Fruit fly (Drosophila melanogaster) whole organism, embryonic: Measurements from ENCODE around the gene Fibp.
A peak's percentile ranks its signal among the peaks of the same experiment; 100 is the strongest.

Experiments
- ATbp ChIP-seq: fragments of 200-800 bp; sonication (Bioruptor generic); optimal IDR thresholded peaks from 2 replicates; lab custom pipeline; 2017; ENCODE audit warnings: missing biosample characterization, mild to moderate bottlenecking, missing genetic modification characterization, missing genetic modification reagents
- CG10565 ChIP-seq: fragments of 200-800 bp; sonication (Bioruptor generic); optimal IDR thresholded peaks from 3 replicates; lab custom pipeline; 2016; ENCODE audit warnings: missing biosample characterization, mild to moderate bottlenecking, missing genetic modification characterization
- CG10979 ChIP-seq: fragments of 200-800 bp; sonication (Bioruptor generic); optimal IDR thresholded peaks from 2 replicates; lab custom pipeline; 2018; ENCODE audit warnings: missing biosample characterization, mild to moderate bottlenecking, missing genetic modification characterization, moderate library complexity
- CG1233 ChIP-seq: fragments of 200-800 bp; sonication (Bioruptor generic); optimal IDR thresholded peaks from 4 replicates; lab custom pipeline; 2018; ENCODE audit warnings: missing biosample characterization, mild to moderate bottlenecking, missing genetic modification characterization
- CG13296 ChIP-seq: fragments of 200-800 bp; sonication (Bioruptor generic); optimal IDR thresholded peaks from 3 replicates; lab custom pipeline; 2018; ENCODE audit warnings: missing biosample characterization, mild to moderate bottlenecking, missing genetic modification characterization
- CG15514 ChIP-seq: fragments of 200-800 bp; sonication (Bioruptor generic); optimal IDR thresholded peaks from 3 replicates; lab custom pipeline; 2017; ENCODE audit warnings: missing biosample characterization, missing genetic modification characterization, mild to moderate bottlenecking, moderate library complexity, missing genetic modification reagents
- CG16813 ChIP-seq: fragments of 200-800 bp; sonication (Bioruptor generic); IDR thresholded peaks from 3 replicates; pipeline ENCODE4 v1.3.6; 2022; ENCODE audit warnings: missing biosample characterization, missing genetic modification characterization; ENCODE audit not compliant: partially characterized antibody
- CG2129 ChIP-seq: fragments of 200-800 bp; sonication (Bioruptor generic); IDR thresholded peaks from 2 replicates; pipeline ENCODE4 v1.3.6; 2022; ENCODE audit warnings: missing biosample characterization, missing genetic modification characterization; ENCODE audit not compliant: partially characterized antibody
- CG2199 ChIP-seq: fragments of 200-800 bp; sonication (Bioruptor generic); IDR thresholded peaks from 3 replicates; pipeline ENCODE4 v1.3.6; 2022; ENCODE audit warnings: missing biosample characterization, missing genetic modification characterization
- CG31365 ChIP-seq: fragments of 200-800 bp; sonication (Bioruptor generic); optimal IDR thresholded peaks from 2 replicates; lab custom pipeline; 2018; ENCODE audit warnings: missing biosample characterization, mild to moderate bottlenecking, missing genetic modification characterization
- CG32767 ChIP-seq: fragments of 200-800 bp; sonication (Bioruptor generic); IDR thresholded peaks from 2 replicates; pipeline ENCODE4 v1.3.6; 2022; ENCODE audit warnings: missing biosample characterization, missing genetic modification characterization
- CG33213 ChIP-seq: fragments of 200-800 bp; sonication (Bioruptor generic); optimal IDR thresholded peaks from 3 replicates; lab custom pipeline; 2016; ENCODE audit warnings: missing biosample characterization, missing genetic modification characterization
- CG34376 ChIP-seq: fragments of 200-800 bp; sonication (Bioruptor generic); optimal IDR thresholded peaks from 2 replicates; lab custom pipeline; 2018; ENCODE audit warnings: missing biosample characterization, mild to moderate bottlenecking, missing genetic modification characterization
- CG4707 ChIP-seq: fragments of 200-800 bp; sonication (Bioruptor generic); optimal IDR thresholded peaks from 2 replicates; lab custom pipeline; 2018; ENCODE audit warnings: missing biosample characterization, mild to moderate bottlenecking, missing genetic modification characterization, moderate library complexity
- CG6689 ChIP-seq: fragments of 200-800 bp; sonication (Bioruptor generic); IDR thresholded peaks from 2 replicates; pipeline ENCODE4 v1.3.6; 2022; ENCODE audit warnings: missing biosample characterization, missing genetic modification characterization
- CG6854 ChIP-seq: fragments of 200-800 bp; sonication (Bioruptor generic); optimal IDR thresholded peaks from 3 replicates; lab custom pipeline; 2017; ENCODE audit warnings: missing biosample characterization, mild to moderate bottlenecking, missing genetic modification characterization
- CG7963 ChIP-seq: fragments of 200-800 bp; sonication (Bioruptor generic); IDR thresholded peaks from 3 replicates; pipeline ENCODE4 v1.3.6; 2022; ENCODE audit warnings: missing biosample characterization, missing genetic modification characterization; ENCODE audit not compliant: partially characterized antibody
- CG9609 ChIP-seq: fragments of 200-800 bp; sonication (Bioruptor generic); optimal IDR thresholded peaks from 3 replicates; lab custom pipeline; 2016; ENCODE audit warnings: missing biosample characterization, missing genetic modification characterization
- Dll ChIP-seq: fragments of 200-800 bp; sonication (Bioruptor generic); IDR thresholded peaks from 4 replicates; pipeline ENCODE4 v1.3.6; 2022; ENCODE audit warnings: missing biosample characterization, missing genetic modification characterization; ENCODE audit not compliant: partially characterized antibody
- Doc2 ChIP-seq: fragments of 200-800 bp; sonication (Bioruptor generic); IDR thresholded peaks from 2 replicates; pipeline ENCODE4 v1.3.6; 2022; ENCODE audit warnings: missing biosample characterization, missing genetic modification characterization
- E2f1 ChIP-seq: fragments of 200-800 bp; sonication (Bioruptor generic); IDR thresholded peaks from 2 replicates; pipeline ENCODE4 v1.3.6; 2022; ENCODE audit warnings: missing biosample characterization, missing genetic modification characterization
- HLH4C ChIP-seq: fragments of 200-800 bp; sonication (Bioruptor generic); IDR thresholded peaks from 3 replicates; pipeline ENCODE4 v1.3.6; 2022; ENCODE audit warnings: missing biosample characterization, missing genetic modification characterization; ENCODE audit not compliant: partially characterized antibody
- HmgZ ChIP-seq: fragments of 200-800 bp; sonication (Bioruptor generic); optimal IDR thresholded peaks from 2 replicates; lab custom pipeline; 2018; ENCODE audit warnings: missing biosample characterization, mild to moderate bottlenecking, missing genetic modification characterization
- MESR4 ChIP-seq: fragments of 200-800 bp; sonication (Bioruptor generic); optimal IDR thresholded peaks from 2 replicates; lab custom pipeline; 2018; ENCODE audit warnings: missing biosample characterization, mild to moderate bottlenecking, missing genetic modification characterization, moderate library complexity
- Med ChIP-seq: fragments of 200-800 bp; sonication (Bioruptor generic); peaks from one replicate; lab custom pipeline; 2016; ENCODE audit warnings: missing biosample characterization, missing genetic modification characterization, mild to moderate bottlenecking, inconsistent platforms, moderate library complexity
- Ptx1 ChIP-seq: fragments of 200-800 bp; sonication (Bioruptor generic); IDR thresholded peaks from 2 replicates; pipeline ENCODE4 v1.3.6; 2022; ENCODE audit warnings: missing biosample characterization, missing genetic modification characterization
- Sry-β ChIP-seq: fragments of 200-800 bp; sonication (Bioruptor generic); optimal IDR thresholded peaks from 2 replicates; lab custom pipeline; 2018; ENCODE audit warnings: missing biosample characterization, mild to moderate bottlenecking, missing genetic modification characterization, moderate library complexity
- amos ChIP-seq: fragments of 200-800 bp; sonication (Bioruptor generic); IDR thresholded peaks from 2 replicates; pipeline ENCODE4 v1.3.6; 2022; ENCODE audit warnings: missing biosample characterization, missing genetic modification characterization; ENCODE audit not compliant: partially characterized antibody
- caup ChIP-seq: fragments of 200-800 bp; sonication (Bioruptor generic); optimal IDR thresholded peaks from 3 replicates; lab custom pipeline; 2017; ENCODE audit warnings: missing biosample characterization, mild to moderate bottlenecking, missing genetic modification characterization, moderate library complexity; ENCODE audit not compliant: severe bottlenecking
- chm ChIP-seq: fragments of 200-800 bp; sonication (Bioruptor generic); IDR thresholded peaks from 2 replicates; pipeline ENCODE4 v1.3.6; 2022; ENCODE audit warnings: missing biosample characterization, missing genetic modification characterization
- crp ChIP-seq, 2 experiments: fragments of 200-800 bp; sonication (Bioruptor generic); optimal IDR thresholded peaks; 2 replicates in 1 of 2; 3 replicates in 1 of 2; lab custom pipeline; 2017; ENCODE audit warnings: missing biosample characterization in 2 of 2, missing genetic modification characterization in 2 of 2, mild to moderate bottlenecking in 1 of 2, moderate library complexity in 1 of 2
- kni ChIP-seq: fragments of 200-800 bp; sonication (Bioruptor generic); optimal IDR thresholded peaks from 3 replicates; lab custom pipeline; 2017; ENCODE audit warnings: mild to moderate bottlenecking, missing biosample characterization, missing genetic modification reagents, missing genetic modification characterization
- lab ChIP-seq: fragments of 200-800 bp; sonication (Bioruptor generic); optimal IDR thresholded peaks from 3 replicates; lab custom pipeline; 2017; ENCODE audit warnings: missing biosample characterization, missing genetic modification characterization, mild to moderate bottlenecking, moderate library complexity, missing genetic modification reagents
- mirr ChIP-seq: fragments of 200-800 bp; sonication (Bioruptor generic); optimal IDR thresholded peaks from 3 replicates; lab custom pipeline; 2018; ENCODE audit warnings: missing biosample characterization, mild to moderate bottlenecking, missing genetic modification characterization
- mld ChIP-seq: fragments of 200-800 bp; sonication (Bioruptor generic); IDR thresholded peaks from 3 replicates; pipeline ENCODE4 v1.3.6; 2022; ENCODE audit warnings: missing biosample characterization, missing genetic modification characterization; ENCODE audit not compliant: partially characterized antibody
- nmo ChIP-seq: fragments of 200-800 bp; sonication (Bioruptor generic); optimal IDR thresholded peaks from 2 replicates; lab custom pipeline; 2018; ENCODE audit warnings: missing biosample characterization, mild to moderate bottlenecking, missing genetic modification characterization, moderate library complexity
- onecut ChIP-seq: fragments of 200-800 bp; sonication (Bioruptor generic); IDR thresholded peaks from 2 replicates; pipeline ENCODE4 v1.3.6; 2022; ENCODE audit warnings: missing biosample characterization, missing genetic modification characterization
- pfk ChIP-seq: fragments of 200-800 bp; sonication (Bioruptor generic); optimal IDR thresholded peaks from 2 replicates; lab custom pipeline; 2018; ENCODE audit warnings: missing biosample characterization, mild to moderate bottlenecking, missing genetic modification characterization, moderate library complexity
- row ChIP-seq: fragments of 200-800 bp; sonication (Bioruptor generic); IDR thresholded peaks from 3 replicates; pipeline ENCODE4 v1.3.6; 2022; ENCODE audit warnings: missing biosample characterization, missing genetic modification characterization
- slbo ChIP-seq: fragments of 200-800 bp; sonication (Bioruptor generic); IDR thresholded peaks from 2 replicates; pipeline ENCODE4 v1.3.6; 2022; ENCODE audit warnings: missing biosample characterization, missing genetic modification characterization
- slp2 ChIP-seq: fragments of 200-800 bp; sonication (Bioruptor generic); optimal IDR thresholded peaks from 2 replicates; lab custom pipeline; 2016; ENCODE audit warnings: missing biosample characterization, missing genetic modification characterization
- tgo ChIP-seq: fragments of 200-800 bp; sonication (Bioruptor generic); IDR thresholded peaks from 3 replicates; pipeline ENCODE4 v1.3.6; 2022; ENCODE audit warnings: missing biosample characterization, missing genetic modification characterization
- unc-4 ChIP-seq: fragments of 200-800 bp; sonication (Bioruptor generic); IDR thresholded peaks from 2 replicates; pipeline ENCODE4 v1.3.6; 2022; ENCODE audit warnings: missing biosample characterization, missing genetic modification characterization; ENCODE audit not compliant: partially characterized antibody
- vnd ChIP-seq: fragments of 200-800 bp; sonication (Bioruptor generic); IDR thresholded peaks from 3 replicates; pipeline ENCODE4 v1.3.6; 2022; ENCODE audit warnings: missing biosample characterization, missing genetic modification characterization; ENCODE audit not compliant: partially characterized antibody
- z ChIP-seq: fragments of 200-800 bp; sonication (Bioruptor generic); IDR thresholded peaks from 3 replicates; pipeline ENCODE4 v1.3.6; 2022; ENCODE audit warnings: missing biosample characterization, missing genetic modification characterization
- zfh1 ChIP-seq: fragments of 200-800 bp; sonication (Bioruptor generic); IDR thresholded peaks from 3 replicates; pipeline ENCODE4 v1.3.6; 2022; ENCODE audit warnings: missing biosample characterization, missing genetic modification characterization

Gene Fibp

DNA sequence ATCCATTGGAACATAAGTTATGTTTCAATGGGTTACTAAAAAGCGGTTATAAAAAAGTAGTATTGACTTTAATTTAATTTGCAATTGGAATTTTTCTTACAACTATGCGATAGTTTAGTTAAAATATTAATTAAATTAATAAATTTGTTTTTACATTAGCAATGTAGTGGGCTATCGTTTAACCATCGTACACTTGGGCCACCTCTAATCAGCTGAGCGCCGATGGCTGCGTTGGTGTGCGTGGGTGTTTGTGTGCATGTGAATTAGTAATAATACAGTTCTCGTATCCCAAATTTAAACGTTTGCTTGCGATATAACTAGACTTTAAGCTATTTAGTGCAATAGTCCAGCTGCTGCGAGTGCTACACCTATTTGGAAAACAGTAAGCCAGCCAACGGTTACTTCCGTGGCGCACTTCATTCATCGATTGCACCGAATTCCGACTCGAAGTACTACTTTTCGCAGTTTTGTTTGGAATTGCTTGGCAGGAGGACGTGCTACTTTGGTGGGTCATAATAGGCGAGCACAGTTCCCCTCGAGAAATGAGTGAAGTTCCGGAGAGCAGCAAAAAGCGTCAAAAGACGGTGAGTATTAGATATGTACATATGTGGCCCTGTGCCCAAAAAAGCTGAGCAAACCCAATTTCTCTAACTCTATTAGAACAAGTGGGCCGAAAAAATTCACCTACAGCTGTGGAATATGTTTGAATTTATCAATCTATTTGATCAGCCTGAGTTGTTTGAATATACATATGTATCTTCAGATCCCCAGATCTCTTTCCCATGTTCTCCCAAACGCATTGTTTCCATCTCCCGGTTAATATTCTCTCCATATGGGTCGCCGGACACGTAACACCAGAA is 27.5 kb upstream of the Fibp start, which contains the start of gene Papss (continued):
- TF ChIP-seq slp2: no peak
- TF ChIP-seq z (GFP tag; lab: Robert Waterston, UW): no peak
- peak; percentile 56 for TF ChIP-seq caup (GFP tag; lab: Kevin White, UChicago)
- peak; percentile 33 for TF ChIP-seq CG31365
- TF ChIP-seq nmo: peak; percentile 41
- TF ChIP-seq Med (GFP tag; lab: Kevin White, UChicago): peak; percentile 65
- peak; percentile 69 for TF ChIP-seq vnd (GFP tag; lab: Robert Waterston, UW)
- TF ChIP-seq Ptx1: peak; percentile 37; the same call in 1 of the 2 replicates
- peak; percentile 53; the same call in 1 of the 3 replicates for TF ChIP-seq zfh1 (GFP tag; lab: Robert Waterston, UW)
- TF ChIP-seq Sry-β (GFP tag; lab: Kevin White, UChicago): no peak
- peak; percentile 41 for TF ChIP-seq CG4707 (GFP tag; lab: Kevin White, UChicago)
- TF ChIP-seq CG1233 (GFP tag; lab: Kevin White, UChicago): peak; percentile 52
- TF ChIP-seq mirr (GFP tag; lab: Kevin White, UChicago): peak; percentile 5
- TF ChIP-seq CG10565: no peak
- peak; percentile 82 for TF ChIP-seq CG2129 (GFP tag; lab: Robert Waterston, UW)
- peak; percentile 61; the same call in 1 of the 3 replicates for TF ChIP-seq mld
- TF ChIP-seq HLH4C: peak; percentile 50; the same call in 1 of the 3 replicates
- peak; percentile 95 for TF ChIP-seq Dll (GFP tag; lab: Robert Waterston, UW)
- TF ChIP-seq ATbp (GFP tag; lab: Kevin White, UChicago): peak; percentile 85
- TF ChIP-seq row (GFP tag; lab: Robert Waterston, UW): peak; percentile 89
- TF ChIP-seq CG32767 (GFP tag; lab: Robert Waterston, UW): no peak
- no peak for TF ChIP-seq CG6689
- peak; percentile 88 for TF ChIP-seq CG2199 (GFP tag; lab: Robert Waterston, UW)
- peak; percentile 71 for TF ChIP-seq CG15514 (GFP tag; lab: Kevin White, UChicago)
- TF ChIP-seq MESR4 (GFP tag; lab: Kevin White, UChicago): peak; percentile 41
- 0 out of 3 replicates have a peak, but pooled peaks have one; percentile 20 for TF ChIP-seq tgo (GFP tag; lab: Robert Waterston, UW)
- peak; percentile 86 for TF ChIP-seq lab (GFP tag; lab: Kevin White, UChicago)
- peak; percentile 66 for TF ChIP-seq chm (GFP tag; lab: Robert Waterston, UW)
- TF ChIP-seq E2f1 (GFP tag; lab: Robert Waterston, UW): 0 out of 2 replicates have a peak, but pooled peaks have one; percentile 17
- TF ChIP-seq onecut (GFP tag; lab: Robert Waterston, UW): peak; percentile 5; the same call in 1 of the 2 replicates
- TF ChIP-seq amos (GFP tag; lab: Robert Waterston, UW): peak; percentile 84
- peak; percentile 69 for TF ChIP-seq CG34376 (GFP tag; lab: Kevin White, UChicago)
- TF ChIP-seq Doc2 (GFP tag; lab: Robert Waterston, UW): no peak
- peak; percentile 50 for TF ChIP-seq pfk (GFP tag; lab: Kevin White, UChicago)
- TF ChIP-seq HmgZ: peak; percentile 6
- TF ChIP-seq unc-4 (GFP tag; lab: Robert Waterston, UW): peak; percentile 86
- TF ChIP-seq CG10979 (tag; lab: Kevin White, UChicago): peak; percentile 27
- TF ChIP-seq CG7963 (GFP tag; lab: Robert Waterston, UW): peak; percentile 71; the same call in 2 of the 3 replicates
- no peak for TF ChIP-seq CG9609 (GFP tag; lab: Kevin White, UChicago)
- peak; percentile 12 for TF ChIP-seq CG6854 (GFP tag; lab: Kevin White, UChicago)
- TF ChIP-seq slbo: peak; percentile 75
- TF ChIP-seq CG13296: peak; percentile 15
- peak; percentile 78 for TF ChIP-seq kni
- peak; percentile 81 for TF ChIP-seq CG16813 (GFP tag; lab: Robert Waterston, UW)
- peak; percentile 14 for TF ChIP-seq CG33213 (GFP tag; lab: Kevin White, UChicago)
- peak; percentile 77 to 94 for TF ChIP-seq crp (GFP tag; optimal IDR thresholded peaks at IDR 0.05; lab: Kevin White, UChicago)
